Fruit fly (Drosophila melanogaster): ENCODE results near the gene CG33995.

CG33995 gene

DNA sequence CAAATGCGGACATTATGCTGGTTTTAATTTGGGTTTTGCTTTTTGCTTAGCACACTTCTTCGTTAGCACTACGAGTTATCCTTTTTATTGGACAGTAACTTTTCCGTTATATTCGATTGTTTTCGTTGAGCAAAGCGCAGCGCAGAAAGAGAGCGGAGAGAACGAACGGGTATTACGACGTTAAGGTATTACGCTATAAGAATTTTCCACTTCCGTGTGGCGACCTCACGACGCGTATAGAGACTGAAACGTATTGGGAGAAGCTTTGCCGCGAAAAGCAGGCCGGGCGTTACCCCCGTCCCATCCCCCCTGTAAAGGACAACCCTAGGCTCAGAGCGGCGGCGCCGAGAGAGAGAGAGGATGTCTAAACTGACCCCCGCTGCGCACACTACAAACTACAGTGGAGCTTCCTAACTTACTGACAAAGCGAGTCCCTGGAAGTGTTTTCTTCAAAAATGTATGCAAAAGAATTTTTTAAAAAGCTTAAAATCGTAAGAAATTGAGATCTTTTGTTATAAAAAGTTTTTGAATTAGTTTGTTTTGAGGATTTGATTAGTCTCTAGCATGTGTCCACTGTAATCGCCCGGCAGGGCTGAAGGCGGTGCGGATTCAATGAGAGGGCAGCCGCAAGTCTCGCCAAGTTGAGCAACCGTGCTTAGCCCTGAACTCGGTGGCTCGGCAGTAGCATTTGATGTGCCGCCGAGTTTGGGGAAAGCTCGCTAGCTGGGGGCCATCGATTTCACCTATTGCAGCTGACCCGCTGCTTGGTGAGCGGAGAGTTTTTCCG lies 38.2 kb upstream of the CG33995 start (continued):
- peak; percentile 90 for TF ChIP-seq pb (GFP tag; optimal IDR thresholded peaks at IDR 0.05)
- TF ChIP-seq wek (GFP tag; optimal IDR thresholded peaks at IDR 0.05) = peak; percentile 44
- peak; percentile 95 for TF ChIP-seq ken (GFP tag; IDR thresholded peaks at IDR 0.05)
- peak; percentile 93 for TF ChIP-seq CG9609 (GFP tag; optimal IDR thresholded peaks at IDR 0.05)
- TF ChIP-seq Asciz (GFP tag; optimal IDR thresholded peaks at IDR 0.05) = peak; percentile 89
- peak; percentile 93 for TF ChIP-seq eyg (GFP tag; optimal IDR thresholded peaks at IDR 0.05)
- peak; percentile 93 for TF ChIP-seq scrt (GFP tag; optimal IDR thresholded peaks at IDR 0.05)
- peak; percentile 89 for TF ChIP-seq CG1602 (GFP tag; optimal IDR thresholded peaks at IDR 0.05)
- peak; percentile 77 for TF ChIP-seq Spps (tag; optimal IDR thresholded peaks at IDR 0.05)
- TF ChIP-seq CG6765 (GFP tag; optimal IDR thresholded peaks at IDR 0.05) = peak; percentile 86
- peak; percentile 75 for TF ChIP-seq CG7271 (tag; optimal IDR thresholded peaks at IDR 0.05)
- peak; percentile 95 for TF ChIP-seq CG17328 (GFP tag; IDR thresholded peaks at IDR 0.05)
- peak; percentile 87 for TF ChIP-seq CG30431 (GFP tag; optimal IDR thresholded peaks at IDR 0.05)
- peak; percentile 93 for TF ChIP-seq CG10209 (GFP tag; optimal IDR thresholded peaks at IDR 0.05)
- TF ChIP-seq CG14965 (GFP tag; optimal IDR thresholded peaks at IDR 0.05; ENCODE audit: borderline replicate concordance) = peak; percentile 74
- no peak for TF ChIP-seq Dll (GFP tag; IDR thresholded peaks at IDR 0.05; ENCODE audit: partially characterized antibody)
- TF ChIP-seq C15 (GFP tag; IDR thresholded peaks at IDR 0.05) = peak; percentile 89
- peak; percentile 27 for TF ChIP-seq ac (GFP tag; optimal IDR thresholded peaks at IDR 0.05)
- TF ChIP-seq CG18619 (GFP tag; optimal IDR thresholded peaks at IDR 0.05) = peak; percentile 91
- TF ChIP-seq CG17186 (GFP tag; optimal IDR thresholded peaks at IDR 0.05) = peak; percentile 24
- no peak for TF ChIP-seq CG7745 (tag; optimal IDR thresholded peaks at IDR 0.05)
- TF ChIP-seq ham (GFP tag; IDR thresholded peaks at IDR 0.05) = peak; percentile 75; the same call in 1 of the 2 replicates
- peak; percentile 96 for TF ChIP-seq CG10147 (GFP tag; optimal IDR thresholded peaks at IDR 0.05)
- peak; percentile 90 for TF ChIP-seq CG17568 (GFP tag; optimal IDR thresholded peaks at IDR 0.05)
- peak; percentile 80 for TF ChIP-seq Deaf1 (tag; optimal IDR thresholded peaks at IDR 0.05)
- TF ChIP-seq inv (GFP tag; IDR thresholded peaks at IDR 0.05; ENCODE audit: partially characterized antibody) = no peak
- peak; percentile 92 for TF ChIP-seq CG15514 (GFP tag; optimal IDR thresholded peaks at IDR 0.05)
- peak; percentile 89 for TF ChIP-seq p53 (GFP tag; optimal IDR thresholded peaks at IDR 0.05)
- TF ChIP-seq Hr51 (GFP tag; optimal IDR thresholded peaks at IDR 0.05) = peak; percentile 92 to 93
- peak; percentile 92 for TF ChIP-seq slou (GFP tag; optimal IDR thresholded peaks at IDR 0.05)
- peak; percentile 90 for TF ChIP-seq Dip3 (GFP tag; optimal IDR thresholded peaks at IDR 0.05)
- TF ChIP-seq CG12155 (GFP tag; optimal IDR thresholded peaks at IDR 0.05) = peak; percentile 93
- TF ChIP-seq CG11456 (GFP tag; IDR thresholded peaks at IDR 0.05) = peak; percentile 96
- no peak for TF ChIP-seq Scr (GFP tag; IDR thresholded peaks at IDR 0.05; ENCODE audit: partially characterized antibody)
- TF ChIP-seq CG16815 (GFP tag; optimal IDR thresholded peaks at IDR 0.05) = peak; percentile 93
- TF ChIP-seq CG12391 (tag; optimal IDR thresholded peaks at IDR 0.05) = peak; percentile 93
- peak; percentile 97 for TF ChIP-seq ewg (GFP tag; optimal IDR thresholded peaks at IDR 0.05)
- peak; percentile 89 for TF ChIP-seq D19A (tag; optimal IDR thresholded peaks at IDR 0.05)
- TF ChIP-seq CG3726 (GFP tag; IDR thresholded peaks at IDR 0.05) = peak; percentile 93
- TF ChIP-seq nom (GFP tag; optimal IDR thresholded peaks at IDR 0.05) = peak; percentile 64
- TF ChIP-seq Atf6 (GFP tag; IDR thresholded peaks at IDR 0.05) = peak; percentile 96
- peak; percentile 77 for TF ChIP-seq abd-A (tag; optimal IDR thresholded peaks at IDR 0.05)
- TF ChIP-seq Trl (optimal IDR thresholded peaks at IDR 0.05) = peak; percentile 34 to 48
- peak; percentile 92 for TF ChIP-seq Trl (GFP tag; optimal IDR thresholded peaks at IDR 0.05)
- peak; percentile 92 for TF ChIP-seq nmo (GFP tag; optimal IDR thresholded peaks at IDR 0.05)
- TF ChIP-seq CG8944 (GFP tag; optimal IDR thresholded peaks at IDR 0.05) = peak; percentile 94
- TF ChIP-seq CG14860 (GFP tag; IDR thresholded peaks at IDR 0.05; ENCODE audit: partially characterized antibody) = no peak
- peak; percentile 91 for TF ChIP-seq CG12219 (GFP tag; optimal IDR thresholded peaks at IDR 0.05)
- TF ChIP-seq CTCF (GFP tag; optimal IDR thresholded peaks at IDR 0.05) = peak; percentile 33

Measured in whole organism, embryonic.